Worm (Caenorhabditis elegans) whole organism, L4/young adult: ENCODE measurements around the gene ucp-4.

Experiments used
- W03F9.2 ChIP-seq: fragments of 150-350 bp; optimal IDR thresholded peaks from 2 replicates; lab custom pipeline; 2014; ENCODE audit warnings: missing biosample characterization, missing genetic modification characterization
- dao-5 ChIP-seq: sonication (generic microtip); optimal IDR thresholded peaks from 2 replicates; lab custom pipeline; 2016; ENCODE audit warnings: missing genotype, missing genetic modification characterization, moderate library complexity, missing compliant biosample characterization
- him-1 ChIP-seq: sonication (generic microtip); optimal IDR thresholded peaks from 2 replicates; lab custom pipeline; 2016; ENCODE audit warnings: missing genotype, missing genetic modification reagents, missing genetic modification characterization, missing compliant biosample characterization

Gene ucp-4

ce11 chrV:9382538-9383328 is 48.6 kb downstream of the ucp-4 start:
- TF ChIP-seq dao-5: no peak
- no peak for TF ChIP-seq him-1 (tag; lab: Kevin White, UChicago)
- TF ChIP-seq W03F9.2 (tag; lab: Kevin White, UChicago): peak; percentile 54

ce11 chrV:9384359-9384758 is 50.3 kb downstream of the ucp-4 start:
- TF ChIP-seq W03F9.2 (tag; lab: Kevin White, UChicago): no peak
- TF ChIP-seq dao-5: no peak
- no peak for TF ChIP-seq him-1 (tag; lab: Kevin White, UChicago)

ce11 chrV:9384949-9385348 is 50.9 kb downstream of the ucp-4 start:
- TF ChIP-seq W03F9.2 (tag; lab: Kevin White, UChicago): no peak
- no peak for TF ChIP-seq dao-5
- TF ChIP-seq him-1 (tag; lab: Kevin White, UChicago): no peak

- TF ChIP-seq him-1 (tag; lab: Kevin White, UChicago) (no peak), dao-5 (no peak), W03F9.2 (tag; lab: Kevin White, UChicago) (no peak)
These were observed 52.0 kb downstream of the ucp-4 start, which contains the start of gene hum-2 for ce11 chrV:9386143-9386542. Gene hum-2, plus strand, starts transcription at chrV:9386175.
